Worm (Caenorhabditis elegans): ENCODE results near the gene ZK938.10.

ZK938.10 gene

ce11 chrII:9892409-9892808 lies 41.6 kb upstream of the ZK938.10 start, which contains the start of gene C08H9.16:
TSS of gene C08H9.16 (plus strand) at chrII:9892778.
- TF ChIP-seq ama-1 (optimal IDR thresholded peaks at IDR 0.05) (no peak), nhr-90 (tag; optimal IDR thresholded peaks at IDR 0.05; ENCODE audit: poor library complexity) (no peak), tbx-2 (tag; optimal IDR thresholded peaks at IDR 0.05) (peak; percentile 31), blmp-1 (tag; optimal IDR thresholded peaks at IDR 0.05) (peak; percentile 45), aly-2 (tag; optimal IDR thresholded peaks at IDR 0.05) (no peak), fkh-8 (tag; optimal IDR thresholded peaks at IDR 0.05) (no peak), unc-62 (GFP tag; optimal IDR thresholded peaks at IDR 0.05) (no peak), unc-30 (tag; optimal IDR thresholded peaks at IDR 0.05) (no peak), skn-1 (tag; optimal IDR thresholded peaks at IDR 0.05) (peak; percentile 58), elt-3 (tag; optimal IDR thresholded peaks at IDR 0.05) (peak in 1 of 6 experiments; percentile 68), rnt-1 (tag; optimal IDR thresholded peaks at IDR 0.05) (peak; percentile 17), nhr-84 (tag; optimal IDR thresholded peaks at IDR 0.05) (no peak), swsn-7 (tag; optimal IDR thresholded peaks at IDR 0.05) (peak; percentile 7), nhr-71 (tag; optimal IDR thresholded peaks at IDR 0.05) (peak; percentile 59), lsy-2 (tag; optimal IDR thresholded peaks at IDR 0.05) (peak; percentile 96 to 98), C34B4.2 (tag; optimal IDR thresholded peaks at IDR 0.05) (no peak), F16B12.6 (tag; optimal IDR thresholded peaks at IDR 0.05) (no peak), ceh-82 (tag; optimal IDR thresholded peaks at IDR 0.05) (peak in 2 of 3 experiments; percentile 11 to 24), C16A3.4 (tag; optimal IDR thresholded peaks at IDR 0.05) (peak; percentile 65), C04F5.9 (tag; optimal IDR thresholded peaks at IDR 0.05) (no peak), nhr-11 (tag; optimal IDR thresholded peaks at IDR 0.05) (no peak), nhr-19 (GFP tag; conservative IDR thresholded peaks at IDR 0.05) (peak; percentile 24; the same call in 1 of the 2 replicates), unc-98 (GFP tag; IDR thresholded peaks at IDR 0.05) (no peak), grh-1 (GFP tag; IDR thresholded peaks at IDR 0.05) (peak; percentile 86), mep-1 (tag; optimal IDR thresholded peaks at IDR 0.05) (peak; percentile 46), lin-15B (tag; optimal IDR thresholded peaks at IDR 0.05) (peak; percentile 46), nhr-28 (tag; optimal IDR thresholded peaks at IDR 0.05) (no peak), efl-1 (optimal IDR thresholded peaks at IDR 0.05) (peak; percentile 63 to 68), efl-1 (GFP tag; optimal IDR thresholded peaks at IDR 0.05 in 1 of 2) (peak; percentile 53 to 94), xbp-1 (tag; optimal IDR thresholded peaks at IDR 0.05) (peak; percentile 18), nhr-20 (tag; optimal IDR thresholded peaks at IDR 0.05) (peak; percentile 7), zip-4 (GFP tag; optimal IDR thresholded peaks at IDR 0.05) (no peak), ceh-90 (tag; optimal IDR thresholded peaks at IDR 0.05) (no peak), ztf-4 (tag; optimal IDR thresholded peaks at IDR 0.05) (peak; percentile 28), dpl-1 (GFP tag; optimal IDR thresholded peaks at IDR 0.05) (peak; percentile 50 to 71 (median 59)), nhr-85 (tag) (peak; percentile 76), irx-1 (tag; optimal IDR thresholded peaks at IDR 0.05) (peak; percentile 1), lin-14 (GFP tag; optimal IDR thresholded peaks at IDR 0.05) (peak; percentile 38), lin-35 (GFP tag; optimal IDR thresholded peaks at IDR 0.05) (peak; percentile 30 to 71), isw-1 (GFP tag; IDR thresholded peaks at IDR 0.05) (peak; percentile 9; the same call in 1 of the 2 replicates)

ce11 chrII:9891823-9892222 lies 41.0 kb upstream of the ZK938.10 start:
- no peak for TF ChIP-seq dsc-1 (tag; optimal IDR thresholded peaks at IDR 0.05)
- no peak for TF ChIP-seq sox-4 (tag; optimal IDR thresholded peaks at IDR 0.05)
- TF ChIP-seq nhr-76 (tag; optimal IDR thresholded peaks at IDR 0.05) = no peak
- no peak for TF ChIP-seq efl-1 (optimal IDR thresholded peaks at IDR 0.05)
- TF ChIP-seq efl-1 (GFP tag; optimal IDR thresholded peaks at IDR 0.05 in 1 of 2) = peak in 1 of 2 experiments; percentile 90
- TF ChIP-seq nhr-85 (tag) = peak; percentile 1

All from whole organism, L1 larva.